Worm (Caenorhabditis elegans) whole organism, L4 larva: ENCODE data around the gene rde-12.

ENCODE experiments used
- aly-2 ChIP-seq: sonication (generic microtip); optimal IDR thresholded peaks from 2 replicates; lab custom pipeline; 2018; ENCODE audit warnings: missing biosample characterization, missing genetic modification characterization
- ctbp-1 ChIP-seq: fragments of 200-800 bp; sonication (Bioruptor generic); IDR thresholded peaks from 2 replicates; pipeline ENCODE4 v1.3.6; 2022; ENCODE audit warnings: missing genetic modification reagents, missing genetic modification characterization, missing compliant biosample characterization
- dpl-1 ChIP-seq: fragments of 150-350 bp; optimal IDR thresholded peaks from 2 replicates; lab custom pipeline; 2014; ENCODE audit warnings: missing biosample characterization, missing genetic modification reagents, missing genetic modification characterization
- mdl-1 ChIP-seq, 2 experiments: fragments of 150-350 bp in 1 of 2; sonication (generic microtip) in 1 of 2; optimal IDR thresholded peaks; 2 replicates each; lab custom pipeline; 2014 to 2017; ENCODE audit warnings: missing biosample characterization in 2 of 2, missing genetic modification characterization in 2 of 2

- TF ChIP-seq aly-2 (no peak), mdl-1 (tag; optimal IDR thresholded peaks at IDR 0.05; lab: Kevin White, UChicago) (no peak), ctbp-1 (GFP tag; lab: Robert Waterston, UW) (0 out of 2 replicates have a peak, but pooled peaks have one; percentile 10), dpl-1 (GFP tag; lab: Kevin White, UChicago) (no peak)
These were observed 16.3 kb downstream of the rde-12 start for ce11 chrV:13681445-13681844.
